Fruit fly (Drosophila melanogaster) whole organism, embryonic: ENCODE measurements around the gene CecA1.

Experiments used
- Abd-B ChIP-seq: fragments of 200-800 bp; sonication (Bioruptor generic); optimal IDR thresholded peaks from 2 replicates; lab custom pipeline; 2018; ENCODE audit warnings: missing biosample characterization, mild to moderate bottlenecking, missing genetic modification characterization, moderate library complexity
- Atf3 ChIP-seq: fragments of 200-800 bp; sonication (Bioruptor generic); optimal IDR thresholded peaks from 3 replicates; lab custom pipeline; 2016; ENCODE audit warnings: missing biosample characterization, missing genetic modification characterization
- Atf6 ChIP-seq: fragments of 200-800 bp; sonication (Bioruptor generic); IDR thresholded peaks from 2 replicates; pipeline ENCODE4 v1.3.6; 2022; ENCODE audit warnings: missing biosample characterization, missing genetic modification characterization
- BEAF-32 ChIP-seq: fragments of 200-800 bp; sonication (Bioruptor generic); optimal IDR thresholded peaks from 3 replicates; lab custom pipeline; 2017; ENCODE audit warnings: missing biosample characterization, missing genetic modification characterization, mild to moderate bottlenecking, moderate library complexity, missing genetic modification reagents
- Blimp-1 ChIP-seq: fragments of 200-800 bp; sonication (Bioruptor generic); optimal IDR thresholded peaks from 3 replicates; lab custom pipeline; 2018; ENCODE audit warnings: missing biosample characterization, missing genetic modification characterization, mild to moderate bottlenecking, moderate library complexity, missing genetic modification reagents
- Bteb2 ChIP-seq: fragments of 200-800 bp; sonication (Bioruptor generic); optimal IDR thresholded peaks from 2 replicates; lab custom pipeline; 2016; ENCODE audit warnings: missing biosample characterization, missing genetic modification characterization
- CG10431 ChIP-seq: fragments of 200-800 bp; sonication (Bioruptor generic); optimal IDR thresholded peaks from 3 replicates; lab custom pipeline; 2018; ENCODE audit warnings: missing biosample characterization, mild to moderate bottlenecking, missing genetic modification characterization
- CG10543 ChIP-seq: fragments of 200-800 bp; sonication (Bioruptor generic); optimal IDR thresholded peaks from 3 replicates; lab custom pipeline; 2017; ENCODE audit warnings: missing biosample characterization, mild to moderate bottlenecking, missing genetic modification characterization, moderate library complexity
- CG12236 ChIP-seq: fragments of 200-800 bp; sonication (Bioruptor generic); optimal IDR thresholded peaks from 2 replicates; lab custom pipeline; 2016; ENCODE audit warnings: missing biosample characterization, missing genetic modification characterization
- CG12744 ChIP-seq: fragments of 200-800 bp; sonication (Bioruptor generic); optimal IDR thresholded peaks from 2 replicates; lab custom pipeline; 2016; ENCODE audit warnings: missing biosample characterization, missing genetic modification characterization
- CG12769 ChIP-seq: fragments of 200-800 bp; sonication (Bioruptor generic); optimal IDR thresholded peaks from 2 replicates; lab custom pipeline; 2019; ENCODE audit warnings: missing biosample characterization, mild to moderate bottlenecking, missing genetic modification characterization, moderate library complexity
- CG12942 ChIP-seq: fragments of 200-800 bp; sonication (Bioruptor generic); optimal IDR thresholded peaks from 3 replicates; lab custom pipeline; 2016; ENCODE audit warnings: missing biosample characterization, missing genetic modification characterization
- CG13296 ChIP-seq: fragments of 200-800 bp; sonication (Bioruptor generic); optimal IDR thresholded peaks from 3 replicates; lab custom pipeline; 2018; ENCODE audit warnings: missing biosample characterization, mild to moderate bottlenecking, missing genetic modification characterization
- CG15514 ChIP-seq: fragments of 200-800 bp; sonication (Bioruptor generic); optimal IDR thresholded peaks from 3 replicates; lab custom pipeline; 2017; ENCODE audit warnings: missing biosample characterization, missing genetic modification characterization, mild to moderate bottlenecking, moderate library complexity, missing genetic modification reagents
- CG15601 ChIP-seq: fragments of 200-800 bp; sonication (Bioruptor generic); optimal IDR thresholded peaks from 3 replicates; lab custom pipeline; 2019; ENCODE audit warnings: missing biosample characterization, mild to moderate bottlenecking, missing genetic modification characterization, moderate library complexity
- CG31365 ChIP-seq: fragments of 200-800 bp; sonication (Bioruptor generic); optimal IDR thresholded peaks from 2 replicates; lab custom pipeline; 2018; ENCODE audit warnings: missing biosample characterization, mild to moderate bottlenecking, missing genetic modification characterization
- CG3281 ChIP-seq: fragments of 200-800 bp; sonication (Bioruptor generic); optimal IDR thresholded peaks from 3 replicates; lab custom pipeline; 2017; ENCODE audit warnings: missing biosample characterization, mild to moderate bottlenecking, missing genetic modification characterization
- CG33213 ChIP-seq: fragments of 200-800 bp; sonication (Bioruptor generic); optimal IDR thresholded peaks from 3 replicates; lab custom pipeline; 2016; ENCODE audit warnings: missing biosample characterization, missing genetic modification characterization
- CG33557 ChIP-seq: fragments of 200-800 bp; sonication (Bioruptor generic); optimal IDR thresholded peaks from 2 replicates; lab custom pipeline; 2019; ENCODE audit warnings: missing biosample characterization, mild to moderate bottlenecking, missing genetic modification characterization, moderate library complexity
- CG34376 ChIP-seq: fragments of 200-800 bp; sonication (Bioruptor generic); optimal IDR thresholded peaks from 2 replicates; lab custom pipeline; 2018; ENCODE audit warnings: missing biosample characterization, mild to moderate bottlenecking, missing genetic modification characterization
- CG42726 ChIP-seq: fragments of 200-800 bp; sonication (Bioruptor generic); IDR thresholded peaks from 2 replicates; pipeline ENCODE4 v1.3.6; 2022; ENCODE audit warnings: missing biosample characterization, missing genetic modification characterization; ENCODE audit not compliant: partially characterized antibody
- CG4404 ChIP-seq: fragments of 200-800 bp; sonication (Bioruptor generic); IDR thresholded peaks from 2 replicates; pipeline ENCODE4 v1.3.6; 2022; ENCODE audit warnings: missing biosample characterization, missing genetic modification characterization
- CG5245 ChIP-seq: fragments of 200-800 bp; sonication (Bioruptor generic); optimal IDR thresholded peaks from 3 replicates; lab custom pipeline; 2016; ENCODE audit warnings: missing biosample characterization, missing genetic modification characterization
- CG6791 ChIP-seq: fragments of 200-800 bp; sonication (Bioruptor generic); IDR thresholded peaks from 3 replicates; pipeline ENCODE4 v1.3.6; 2022; ENCODE audit warnings: missing biosample characterization, missing genetic modification characterization; ENCODE audit not compliant: partially characterized antibody
- CG6854 ChIP-seq: fragments of 200-800 bp; sonication (Bioruptor generic); optimal IDR thresholded peaks from 3 replicates; lab custom pipeline; 2017; ENCODE audit warnings: missing biosample characterization, mild to moderate bottlenecking, missing genetic modification characterization
- CG8924 ChIP-seq: fragments of 200-800 bp; optimal IDR thresholded peaks from 3 replicates; lab custom pipeline; 2019; ENCODE audit warnings: missing biosample characterization, mild to moderate bottlenecking, missing genetic modification characterization, moderate library complexity
- CTCF ChIP-seq: fragments of 200-800 bp; sonication (Bioruptor generic); optimal IDR thresholded peaks from 2 replicates; lab custom pipeline; 2017; ENCODE audit warnings: missing biosample characterization, mild to moderate bottlenecking, missing genetic modification characterization, moderate library complexity
- CoRest ChIP-seq: fragments of 200-800 bp; sonication (Bioruptor generic); optimal IDR thresholded peaks from 3 replicates; lab custom pipeline; 2018; ENCODE audit warnings: missing biosample characterization, mild to moderate bottlenecking, missing genetic modification characterization, moderate library complexity
- CrebB ChIP-seq: fragments of 200-800 bp; sonication (Bioruptor generic); optimal IDR thresholded peaks from 3 replicates; lab custom pipeline; 2018; ENCODE audit warnings: missing biosample characterization, mild to moderate bottlenecking, missing genetic modification characterization
- D ChIP-seq, 2 experiments: fragments of 200-800 bp in 1 of 2; fragments of >200 bp in 1 of 2; sonication (Bioruptor generic) in 1 of 2; optimal IDR thresholded peaks; 2 replicates in 1 of 2; 3 replicates in 1 of 2; lab custom pipeline; 2017; ENCODE audit warnings: mild to moderate bottlenecking in 1 of 2, missing biosample characterization in 1 of 2, missing genetic modification characterization in 1 of 2, missing genetic modification reagents in 1 of 2
- HHEX ChIP-seq: fragments of 200-800 bp; sonication (Bioruptor generic); optimal IDR thresholded peaks from 3 replicates; lab custom pipeline; 2017; ENCODE audit warnings: missing biosample characterization, mild to moderate bottlenecking, missing genetic modification characterization, missing genetic modification reagents
- HmgZ ChIP-seq: fragments of 200-800 bp; sonication (Bioruptor generic); optimal IDR thresholded peaks from 2 replicates; lab custom pipeline; 2018; ENCODE audit warnings: missing biosample characterization, mild to moderate bottlenecking, missing genetic modification characterization
- MBD-R2 ChIP-seq: fragments of 200-800 bp; sonication (Bioruptor generic); IDR thresholded peaks from 2 replicates; pipeline ENCODE4 v1.3.6; 2022; ENCODE audit warnings: missing biosample characterization, missing genetic modification characterization
- Med ChIP-seq: fragments of 200-800 bp; sonication (Bioruptor generic); peaks from one replicate; lab custom pipeline; 2016; ENCODE audit warnings: missing biosample characterization, missing genetic modification characterization, mild to moderate bottlenecking, inconsistent platforms, moderate library complexity
- Neu2 ChIP-seq: fragments of 200-800 bp; sonication (Bioruptor generic); optimal IDR thresholded peaks from 3 replicates; lab custom pipeline; 2016; ENCODE audit warnings: missing biosample characterization, missing genetic modification characterization, borderline replicate concordance
- Ssrp ChIP-seq: fragments of 200-800 bp; sonication (Bioruptor generic); optimal IDR thresholded peaks from 2 replicates; lab custom pipeline; 2018; ENCODE audit warnings: missing biosample characterization, mild to moderate bottlenecking, missing genetic modification characterization, moderate library complexity
- aop ChIP-seq: fragments of 200-800 bp; sonication (Bioruptor generic); IDR thresholded peaks from 2 replicates; pipeline ENCODE4 v1.3.6; 2022; ENCODE audit warnings: missing biosample characterization, missing genetic modification characterization
- bowl ChIP-seq: fragments of 200-800 bp; sonication (Bioruptor generic); IDR thresholded peaks from 2 replicates; pipeline ENCODE4 v1.3.6; 2022; ENCODE audit warnings: missing biosample characterization, missing genetic modification characterization
- ftz-f1 ChIP-seq: fragments of 200-800 bp; sonication (Bioruptor generic); optimal IDR thresholded peaks from 2 replicates; lab custom pipeline; 2016; ENCODE audit warnings: missing biosample characterization, missing genetic modification characterization
- gcm ChIP-seq: fragments of 200-800 bp; sonication (Bioruptor generic); optimal IDR thresholded peaks from 2 replicates; lab custom pipeline; 2019; ENCODE audit warnings: missing biosample characterization, mild to moderate bottlenecking, missing genetic modification characterization, moderate library complexity
- grn ChIP-seq: fragments of 200-800 bp; sonication (Bioruptor generic); optimal IDR thresholded peaks from 3 replicates; lab custom pipeline; 2017; ENCODE audit warnings: missing biosample characterization, missing genetic modification characterization
- kni ChIP-seq: fragments of 200-800 bp; sonication (Bioruptor generic); optimal IDR thresholded peaks from 3 replicates; lab custom pipeline; 2017; ENCODE audit warnings: mild to moderate bottlenecking, missing biosample characterization, missing genetic modification reagents, missing genetic modification characterization
- lab ChIP-seq: fragments of 200-800 bp; sonication (Bioruptor generic); optimal IDR thresholded peaks from 3 replicates; lab custom pipeline; 2017; ENCODE audit warnings: missing biosample characterization, missing genetic modification characterization, mild to moderate bottlenecking, moderate library complexity, missing genetic modification reagents
- nom ChIP-seq: fragments of 200-800 bp; sonication (Bioruptor generic); optimal IDR thresholded peaks from 2 replicates; lab custom pipeline; 2017; ENCODE audit warnings: missing biosample characterization, missing genetic modification characterization, mild to moderate bottlenecking, moderate library complexity, missing genetic modification reagents
- peb ChIP-seq: fragments of 200-800 bp; sonication (Bioruptor generic); IDR thresholded peaks from 2 replicates; pipeline ENCODE4 v1.3.6; 2022; ENCODE audit warnings: missing biosample characterization, missing genetic modification characterization
- pros ChIP-seq: fragments of 200-800 bp; sonication (Bioruptor generic); optimal IDR thresholded peaks from 3 replicates; lab custom pipeline; 2019; ENCODE audit warnings: missing biosample characterization, mild to moderate bottlenecking, missing genetic modification characterization, moderate library complexity
- schlank ChIP-seq: fragments of 200-800 bp; sonication (Bioruptor generic); optimal IDR thresholded peaks from 2 replicates; lab custom pipeline; 2018; ENCODE audit warnings: missing biosample characterization, mild to moderate bottlenecking, missing genetic modification characterization
- seq ChIP-seq: fragments of 200-800 bp; sonication (Bioruptor generic); IDR thresholded peaks from 2 replicates; pipeline ENCODE4 v1.3.6; 2022; ENCODE audit warnings: missing biosample characterization, missing genetic modification characterization
- vnd ChIP-seq: fragments of 200-800 bp; sonication (Bioruptor generic); IDR thresholded peaks from 3 replicates; pipeline ENCODE4 v1.3.6; 2022; ENCODE audit warnings: missing biosample characterization, missing genetic modification characterization; ENCODE audit not compliant: partially characterized antibody

Gene CecA1

DNA sequence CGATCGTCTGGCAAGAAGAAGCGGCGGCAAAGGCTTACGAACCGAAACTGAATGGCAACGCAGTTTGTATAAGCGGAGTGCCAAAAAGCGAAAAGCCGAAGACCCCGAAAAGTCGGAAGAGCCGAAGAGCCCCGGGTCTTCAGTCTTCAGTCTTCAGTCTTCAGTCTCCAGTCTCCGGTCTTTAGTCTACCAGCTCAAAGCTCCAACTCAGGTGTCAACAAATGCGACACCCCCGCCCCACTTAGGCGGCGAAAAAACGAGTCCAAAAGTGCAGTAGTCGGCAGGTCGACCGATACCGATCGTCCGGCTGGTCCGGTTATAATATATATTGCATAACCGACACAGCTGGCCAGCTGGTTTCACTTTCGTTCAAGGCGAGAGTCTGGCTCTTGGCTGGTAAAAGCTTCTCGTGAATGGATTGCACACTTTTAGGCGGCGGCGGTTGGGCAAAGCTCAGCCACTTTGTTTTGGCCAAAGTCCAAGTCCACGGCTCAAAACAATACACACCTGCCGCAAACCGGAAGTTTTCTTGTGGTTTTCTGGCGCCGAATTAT is 32.7 kb downstream of the CecA1 start, which contains the start of gene CG9737 (continued):
- TF ChIP-seq schlank (tag; lab: Kevin White, UChicago) (no peak), grn (GFP tag; lab: Kevin White, UChicago) (peak; percentile 13), MBD-R2 (GFP tag; lab: Robert Waterston, UW) (no peak), CG6791 (no peak), bowl (no peak), CG33213 (GFP tag; lab: Kevin White, UChicago) (no peak), CG13296 (peak; percentile 6), seq (GFP tag; lab: Robert Waterston, UW) (no peak), CG31365 (tag; lab: Kevin White, UChicago) (no peak), gcm (peak; percentile 1), nom (peak; percentile 98), CG12769 (tag; lab: Kevin White, UChicago) (peak; percentile 74), CG6854 (GFP tag; lab: Kevin White, UChicago) (no peak), Atf6 (GFP tag; lab: Robert Waterston, UW) (no peak), vnd (GFP tag; lab: Robert Waterston, UW) (no peak), BEAF-32 (GFP tag; lab: Kevin White, UChicago) (no peak), CoRest (tag; lab: Kevin White, UChicago) (no peak), CG42726 (no peak), Neu2 (GFP tag; lab: Kevin White, UChicago) (no peak), CG12236 (GFP tag; lab: Kevin White, UChicago) (no peak), CG10431 (GFP tag; lab: Kevin White, UChicago) (peak; percentile 59), CG12744 (GFP tag; lab: Kevin White, UChicago) (no peak), CG33557 (peak; percentile 46), CrebB (tag; lab: Kevin White, UChicago) (peak; percentile 6), aop (GFP tag; lab: Robert Waterston, UW) (no peak), Ssrp (tag; lab: Kevin White, UChicago) (no peak), CTCF (GFP tag; lab: Kevin White, UChicago) (peak; percentile 48), Bteb2 (no peak), Abd-B (no peak), lab (GFP tag; lab: Kevin White, UChicago) (peak; percentile 25), CG8924 (no peak), HmgZ (tag; lab: Kevin White, UChicago) (peak; percentile 7), peb (GFP tag; lab: Robert Waterston, UW) (no peak), Blimp-1 (peak; percentile 100), pros (peak; percentile 99), kni (GFP tag; lab: Kevin White, UChicago) (peak; percentile 8), HHEX (GFP tag; lab: Kevin White, UChicago) (peak; percentile 14), Atf3 (GFP tag; lab: Kevin White, UChicago) (no peak), CG34376 (GFP tag; lab: Kevin White, UChicago) (peak; percentile 5), CG15514 (GFP tag; lab: Kevin White, UChicago) (peak; percentile 5), Med (GFP tag; lab: Kevin White, UChicago) (peak; percentile 25), CG4404 (GFP tag; lab: Robert Waterston, UW) (no peak), CG10543 (GFP tag; lab: Kevin White, UChicago) (peak; percentile 51), CG15601 (tag; lab: Kevin White, UChicago) (no peak), ftz-f1 (GFP tag; lab: Kevin White, UChicago) (peak; percentile 93), CG12942 (GFP tag; lab: Kevin White, UChicago) (no peak), D (optimal IDR thresholded peaks at IDR 0.05; lab: Kevin White, UChicago) (no peak), D (GFP tag; optimal IDR thresholded peaks at IDR 0.05; lab: Kevin White, UChicago) (no peak), CG5245 (GFP tag; lab: Kevin White, UChicago) (no peak), CG3281 (no peak)
